Worm (Caenorhabditis elegans) whole organism, L4 larva: ENCODE measurements around the gene C09B8.4.

ENCODE experiments used
- jun-1 ChIP-seq: fragments of 150-350 bp; optimal IDR thresholded peaks from 2 replicates; lab custom pipeline; 2014; ENCODE audit warnings: missing biosample characterization, missing genetic modification reagents, missing genetic modification characterization
- lir-3 ChIP-seq: sonication (generic microtip); optimal IDR thresholded peaks from 2 replicates; lab custom pipeline; 2016; ENCODE audit warnings: mild to moderate bottlenecking, missing genetic modification characterization, missing compliant biosample characterization
- mdt-29 ChIP-seq: fragments of 200-800 bp; sonication (Bioruptor generic); IDR thresholded peaks from 2 replicates; pipeline ENCODE4 v1.3.6; 2022; ENCODE audit warnings: missing genetic modification reagents, missing genetic modification characterization, missing compliant biosample characterization
- mes-2 ChIP-seq: sonication (generic microtip); optimal IDR thresholded peaks from 2 replicates; lab custom pipeline; 2016; ENCODE audit warnings: missing genotype, mild to moderate bottlenecking, missing genetic modification characterization, missing compliant biosample characterization; ENCODE audit not compliant: poor library complexity, severe bottlenecking
- nhr-11 ChIP-seq: fragments of 150-350 bp; optimal IDR thresholded peaks from 2 replicates; lab custom pipeline; 2014; ENCODE audit warnings: missing biosample characterization, missing genetic modification characterization
- nhr-77 ChIP-seq: fragments of 150-350 bp; optimal IDR thresholded peaks from 2 replicates; lab custom pipeline; 2014; ENCODE audit warnings: missing biosample characterization, missing genetic modification characterization

ce11 chrX:6029075-6029474 is 9.3 kb upstream of the C09B8.4 start:
- no peak for TF ChIP-seq nhr-77 (tag; lab: Kevin White, UChicago)
- no peak for TF ChIP-seq mes-2 (tag; lab: Kevin White, UChicago)
- no peak for TF ChIP-seq lir-3
- no peak for TF ChIP-seq jun-1 (tag; lab: Kevin White, UChicago)
- no peak for TF ChIP-seq mdt-29 (GFP tag; lab: Robert Waterston, UW)
- TF ChIP-seq nhr-11: no peak
